Fruit fly (Drosophila melanogaster): ENCODE results near the gene CG13010.

The CG13010 gene

DNA sequence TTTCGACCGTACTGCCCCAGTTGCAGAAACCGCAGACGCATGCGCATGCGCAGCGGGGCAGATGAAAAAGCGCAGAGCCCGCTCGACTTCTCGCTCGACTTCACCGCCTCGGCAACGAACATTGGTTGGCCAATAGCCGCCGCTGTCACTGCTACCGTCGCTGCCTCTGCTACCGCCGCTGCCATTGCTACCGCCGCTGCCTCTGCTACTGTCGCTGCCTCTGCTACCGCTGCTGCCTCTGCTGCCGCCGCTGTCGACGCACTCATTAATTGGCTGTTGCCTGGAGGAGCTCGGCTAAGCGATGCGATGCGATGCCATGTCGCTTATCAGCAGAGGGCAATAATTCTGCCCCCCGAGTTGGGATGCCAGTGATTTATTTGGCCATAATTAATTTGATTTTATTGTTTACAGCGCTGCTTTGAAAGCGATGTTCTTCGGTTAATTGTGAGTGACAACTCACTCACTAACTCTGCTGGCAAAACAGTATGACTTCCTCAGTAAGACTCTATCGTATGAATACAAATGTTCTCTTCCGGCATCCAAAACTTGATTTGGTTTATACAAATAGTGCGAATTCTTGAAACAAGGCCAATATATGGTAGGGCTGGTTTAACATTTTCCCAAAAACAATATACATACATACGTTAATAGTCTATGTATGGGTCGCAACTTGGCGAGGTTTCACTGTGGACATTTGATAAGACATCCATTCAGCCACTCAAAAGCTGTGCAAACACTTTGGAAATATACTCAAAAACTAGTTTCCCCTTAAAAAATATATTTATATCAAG, 7.9 kb downstream of the CG13010 start (continued):
- TF ChIP-seq odd (GFP tag; optimal IDR thresholded peaks at IDR 0.05) (no peak), dan (GFP tag; IDR thresholded peaks at IDR 0.05) (no peak), HLHmδ (GFP tag; optimal IDR thresholded peaks at IDR 0.05) (no peak), sna (GFP tag; IDR thresholded peaks at IDR 0.05; ENCODE audit: partially characterized antibody) (no peak), sisA (GFP tag; IDR thresholded peaks at IDR 0.05) (no peak; the same call in 1 of the 2 replicates), Atf-2 (GFP tag; optimal IDR thresholded peaks at IDR 0.05) (no peak), Neu2 (GFP tag; optimal IDR thresholded peaks at IDR 0.05; ENCODE audit: borderline replicate concordance) (no peak), bbx (GFP tag; IDR thresholded peaks at IDR 0.05; ENCODE audit: partially characterized antibody) (0 out of 2 replicates have a peak, but pooled peaks have one; percentile 40), CG2202 (tag; optimal IDR thresholded peaks at IDR 0.05) (no peak), tgo (GFP tag; IDR thresholded peaks at IDR 0.05) (0 out of 3 replicates have a peak, but pooled peaks have one; percentile 13), ash1 (GFP tag; optimal IDR thresholded peaks at IDR 0.05) (no peak), CG13775 (GFP tag; optimal IDR thresholded peaks at IDR 0.05) (no peak), Dll (GFP tag; IDR thresholded peaks at IDR 0.05; ENCODE audit: partially characterized antibody) (no peak), ems (GFP tag; optimal IDR thresholded peaks at IDR 0.05) (no peak), unpg (GFP tag; optimal IDR thresholded peaks at IDR 0.05) (peak; percentile 21), pzg (GFP tag; optimal IDR thresholded peaks at IDR 0.05) (no peak), CG8290 (GFP tag; optimal IDR thresholded peaks at IDR 0.05) (no peak), CG8290 (tag; optimal IDR thresholded peaks at IDR 0.05) (peak in 1 of 2 experiments; percentile 64), z (GFP tag; IDR thresholded peaks at IDR 0.05) (peak; percentile 48; the same call in 1 of the 3 replicates), pros (GFP tag; optimal IDR thresholded peaks at IDR 0.05) (no peak), ro (GFP tag; IDR thresholded peaks at IDR 0.05) (no peak), CG12299 (tag; optimal IDR thresholded peaks at IDR 0.05) (no peak), dpn (GFP tag; optimal IDR thresholded peaks at IDR 0.05) (peak in 1 of 2 experiments; percentile 48), CG10274 (GFP tag; optimal IDR thresholded peaks at IDR 0.05) (no peak), lilli (GFP tag; optimal IDR thresholded peaks at IDR 0.05) (no peak), stwl (tag; optimal IDR thresholded peaks at IDR 0.05) (no peak), inv (GFP tag; IDR thresholded peaks at IDR 0.05; ENCODE audit: partially characterized antibody) (no peak), CG15696 (tag; optimal IDR thresholded peaks at IDR 0.05) (no peak), Doc3 (GFP tag; IDR thresholded peaks at IDR 0.05; ENCODE audit: partially characterized antibody) (no peak), crol (GFP tag; IDR thresholded peaks at IDR 0.05) (no peak), CG1603 (tag; optimal IDR thresholded peaks at IDR 0.05) (peak; percentile 56), CG31441 (GFP tag; IDR thresholded peaks at IDR 0.05) (peak; percentile 18; the same call in 1 of the 2 replicates), CG16815 (GFP tag; optimal IDR thresholded peaks at IDR 0.05) (no peak), toy (GFP tag; IDR thresholded peaks at IDR 0.05) (no peak), zen2 (GFP tag; IDR thresholded peaks at IDR 0.05; ENCODE audit: partially characterized antibody) (no peak), chm (GFP tag; IDR thresholded peaks at IDR 0.05) (no peak), Spps (tag; optimal IDR thresholded peaks at IDR 0.05) (no peak), CG12071 (GFP tag; optimal IDR thresholded peaks at IDR 0.05) (no peak), CG10267 (tag; optimal IDR thresholded peaks at IDR 0.05) (no peak), rib (GFP tag; IDR thresholded peaks at IDR 0.05) (no peak), Lim3 (GFP tag; IDR thresholded peaks at IDR 0.05) (no peak), ap (GFP tag; IDR thresholded peaks at IDR 0.05) (no peak), Max (GFP tag; optimal IDR thresholded peaks at IDR 0.05) (no peak), Bteb2 (GFP tag; optimal IDR thresholded peaks at IDR 0.05) (no peak), NC2α (GFP tag; optimal IDR thresholded peaks at IDR 0.05) (no peak), CG14667 (GFP tag; IDR thresholded peaks at IDR 0.05) (0 out of 2 replicates have a peak, but pooled peaks have one; percentile 17), Med (GFP tag) (peak; percentile 87), pum (GFP tag; optimal IDR thresholded peaks at IDR 0.05) (no peak), twi (tag; optimal IDR thresholded peaks at IDR 0.05) (no peak)

All from whole organism, embryonic.